Worm (Caenorhabditis elegans): Measurements from ENCODE around the gene pam-1.

ce11 chrIV:7520841-7521240, 29.8 kb downstream of the pam-1 start:
- TF ChIP-seq nhr-10 (tag; optimal IDR thresholded peaks at IDR 0.05) (no peak), snpc-4 (tag; optimal IDR thresholded peaks at IDR 0.05) (no peak)
